Worm (Caenorhabditis elegans): ENCODE measurements around the gene R02E4.1.

ce11 chrX:4102075-4102598 is 2.2 kb downstream of the R02E4.1 start, which contains the start of gene R02E4.3:
- TF ChIP-seq unc-62 (GFP tag; optimal IDR thresholded peaks at IDR 0.05) (no peak), R02D3.7 (tag; optimal IDR thresholded peaks at IDR 0.05) (no peak), lin-15B (tag; optimal IDR thresholded peaks at IDR 0.05) (no peak), nhr-237 (tag; optimal IDR thresholded peaks at IDR 0.05) (no peak), jun-1 (tag; optimal IDR thresholded peaks at IDR 0.05) (no peak), ztf-11 (tag; optimal IDR thresholded peaks at IDR 0.05) (no peak), nhr-76 (tag; optimal IDR thresholded peaks at IDR 0.05) (no peak), pqm-1 (tag; optimal IDR thresholded peaks at IDR 0.05) (no peak), ceh-16 (tag; optimal IDR thresholded peaks at IDR 0.05) (no peak), zag-1 (tag; optimal IDR thresholded peaks at IDR 0.05) (no peak), ztf-4 (tag; optimal IDR thresholded peaks at IDR 0.05) (no peak), egl-27 (tag; optimal IDR thresholded peaks at IDR 0.05) (no peak), ama-1 (optimal IDR thresholded peaks at IDR 0.05) (no peak)
